Fruit fly (Drosophila melanogaster) whole organism, pupa: Measurements from ENCODE around the gene CG7900.

ENCODE experiments used
- CG10348 ChIP-seq: fragments of 200-800 bp; sonication (Bioruptor generic); IDR thresholded peaks from 2 replicates; pipeline ENCODE4 v1.3.6; 2022; ENCODE audit warnings: missing biosample characterization, missing genetic modification characterization
- CG12605 ChIP-seq: fragments of 200-800 bp; sonication (Bioruptor generic); IDR thresholded peaks from 2 replicates; pipeline ENCODE4 v1.3.6; 2022; ENCODE audit warnings: missing biosample characterization, missing genetic modification characterization
- CG13204 ChIP-seq: fragments of 200-800 bp; sonication (Bioruptor generic); optimal IDR thresholded peaks from 2 replicates; lab custom pipeline; 2018; ENCODE audit warnings: missing biosample characterization, mild to moderate bottlenecking, missing genetic modification characterization, moderate library complexity
- CG14655 ChIP-seq: fragments of 200-800 bp; sonication (Bioruptor generic); optimal IDR thresholded peaks from 3 replicates; lab custom pipeline; 2017; ENCODE audit warnings: mild to moderate bottlenecking, missing biosample characterization, missing genetic modification reagents, missing genetic modification characterization
- EcR ChIP-seq: fragments of 200-800 bp; sonication (Bioruptor generic); optimal IDR thresholded peaks from 3 replicates; lab custom pipeline; 2019; ENCODE audit warnings: missing biosample characterization, missing genetic modification characterization, mild to moderate bottlenecking, moderate library complexity, missing genetic modification reagents
- Ets98B ChIP-seq: fragments of 200-800 bp; sonication (Bioruptor generic); IDR thresholded peaks from 2 replicates; pipeline ENCODE4 v1.3.6; 2022; ENCODE audit warnings: missing biosample characterization, missing genetic modification characterization
- Pif1B ChIP-seq: fragments of 200-800 bp; sonication (Bioruptor generic); optimal IDR thresholded peaks from 3 replicates; lab custom pipeline; 2016; ENCODE audit warnings: missing biosample characterization, missing genetic modification characterization
- Snoo ChIP-seq: fragments of 200-800 bp; sonication (Bioruptor generic); optimal IDR thresholded peaks from 3 replicates; lab custom pipeline; 2017; ENCODE audit warnings: missing biosample characterization, mild to moderate bottlenecking, missing genetic modification characterization, inconsistent platforms
- fd96Ca ChIP-seq: fragments of 200-800 bp; sonication (Bioruptor generic); IDR thresholded peaks from 3 replicates; pipeline ENCODE4 v1.3.6; 2022; ENCODE audit warnings: missing biosample characterization, missing genetic modification characterization
- gl ChIP-seq: fragments of 200-800 bp; sonication (Bioruptor generic); optimal IDR thresholded peaks from 2 replicates; lab custom pipeline; 2018; ENCODE audit warnings: missing biosample characterization, mild to moderate bottlenecking, missing genetic modification characterization
- rn ChIP-seq: fragments of 200-800 bp; sonication (Bioruptor generic); IDR thresholded peaks from 2 replicates; pipeline ENCODE4 v1.3.6; 2022; ENCODE audit warnings: missing biosample characterization, missing genetic modification characterization

- no peak for TF ChIP-seq Snoo (tag; lab: Kevin White, UChicago)
- TF ChIP-seq rn (GFP tag; lab: Robert Waterston, UW) = no peak
- TF ChIP-seq Pif1B (GFP tag; lab: Kevin White, UChicago) = no peak
- no peak for TF ChIP-seq Ets98B (GFP tag; lab: Robert Waterston, UW)
- TF ChIP-seq CG13204 = no peak
- no peak for TF ChIP-seq fd96Ca (GFP tag; lab: Robert Waterston, UW)
- no peak for TF ChIP-seq CG14655
- TF ChIP-seq gl = no peak
- no peak for TF ChIP-seq CG10348
- TF ChIP-seq EcR = no peak
- TF ChIP-seq CG12605 = no peak
These were observed 17.0 kb downstream of the CG7900 start for dm6 chr3R:8110951-8111350.
